Fruit fly (Drosophila melanogaster) whole organism, embryonic: ENCODE data around the gene CG17344.

Source experiments
- CG11504 ChIP-seq: fragments of 200-800 bp; sonication (Bioruptor generic); optimal IDR thresholded peaks from 3 replicates; lab custom pipeline; 2019; ENCODE audit warnings: missing biosample characterization, mild to moderate bottlenecking, missing genetic modification characterization, moderate library complexity
- CG11723 ChIP-seq: fragments of 200-800 bp; sonication (Bioruptor generic); optimal IDR thresholded peaks from 2 replicates; lab custom pipeline; 2017; ENCODE audit warnings: missing biosample characterization, mild to moderate bottlenecking, missing genetic modification characterization
- CG12659 ChIP-seq: fragments of 200-800 bp; sonication (Bioruptor generic); optimal IDR thresholded peaks from 3 replicates; lab custom pipeline; 2017; ENCODE audit warnings: mild to moderate bottlenecking, missing biosample characterization, missing genetic modification reagents, missing genetic modification characterization
- CG13287 ChIP-seq: fragments of 200-800 bp; sonication (Bioruptor generic); IDR thresholded peaks from 2 replicates; pipeline ENCODE4 v1.3.6; 2022; ENCODE audit warnings: missing biosample characterization, missing genetic modification characterization; ENCODE audit not compliant: partially characterized antibody
- CG1603 ChIP-seq: fragments of 200-800 bp; sonication (Bioruptor generic); optimal IDR thresholded peaks from 2 replicates; lab custom pipeline; 2019; ENCODE audit warnings: missing biosample characterization, mild to moderate bottlenecking, missing genetic modification characterization, moderate library complexity
- CG1647 ChIP-seq: fragments of 200-800 bp; sonication (Bioruptor generic); optimal IDR thresholded peaks from 3 replicates; lab custom pipeline; 2016; ENCODE audit warnings: missing biosample characterization, missing genetic modification characterization
- CG18599 ChIP-seq: fragments of 200-800 bp; sonication (Bioruptor generic); optimal IDR thresholded peaks from 3 replicates; lab custom pipeline; 2017; ENCODE audit warnings: missing biosample characterization, missing genetic modification characterization, mild to moderate bottlenecking, moderate library complexity, missing genetic modification reagents
- CG3281 ChIP-seq: fragments of 200-800 bp; sonication (Bioruptor generic); optimal IDR thresholded peaks from 3 replicates; lab custom pipeline; 2017; ENCODE audit warnings: missing biosample characterization, mild to moderate bottlenecking, missing genetic modification characterization
- CG34224 ChIP-seq: fragments of 200-800 bp; sonication (Bioruptor generic); IDR thresholded peaks from 3 replicates; pipeline ENCODE4 v1.3.6; 2022; ENCODE audit warnings: missing biosample characterization, missing genetic modification characterization; ENCODE audit not compliant: partially characterized antibody
- CG34422 ChIP-seq: fragments of 200-800 bp; sonication (Bioruptor generic); IDR thresholded peaks from 3 replicates; pipeline ENCODE4 v1.3.6; 2022; ENCODE audit warnings: missing biosample characterization, missing genetic modification characterization
- CG3726 ChIP-seq: fragments of 200-800 bp; sonication (Bioruptor generic); IDR thresholded peaks from 3 replicates; pipeline ENCODE4, ENCODE4 v1.3.6; 2022; ENCODE audit warnings: missing biosample characterization, missing genetic modification characterization
- CG4617 ChIP-seq: fragments of 200-800 bp; sonication (Bioruptor generic); optimal IDR thresholded peaks from 3 replicates; lab custom pipeline; 2016; ENCODE audit warnings: missing biosample characterization, missing genetic modification characterization, borderline replicate concordance
- CG6791 ChIP-seq: fragments of 200-800 bp; sonication (Bioruptor generic); IDR thresholded peaks from 3 replicates; pipeline ENCODE4 v1.3.6; 2022; ENCODE audit warnings: missing biosample characterization, missing genetic modification characterization; ENCODE audit not compliant: partially characterized antibody
- CG7987 ChIP-seq: fragments of 200-800 bp; sonication (Bioruptor generic); optimal IDR thresholded peaks from 2 replicates; lab custom pipeline; 2018; ENCODE audit warnings: missing biosample characterization, mild to moderate bottlenecking, missing genetic modification characterization, moderate library complexity
- CG8089 ChIP-seq: fragments of 200-800 bp; sonication (Bioruptor generic); optimal IDR thresholded peaks from 3 replicates; lab custom pipeline; 2016; ENCODE audit warnings: missing biosample characterization, missing genetic modification characterization
- CG8281 ChIP-seq: fragments of 200-800 bp; sonication (Bioruptor generic); optimal IDR thresholded peaks from 2 replicates; lab custom pipeline; 2018; ENCODE audit warnings: missing biosample characterization, mild to moderate bottlenecking, missing genetic modification characterization, moderate library complexity
- Dll ChIP-seq: fragments of 200-800 bp; sonication (Bioruptor generic); IDR thresholded peaks from 4 replicates; pipeline ENCODE4 v1.3.6; 2022; ENCODE audit warnings: missing biosample characterization, missing genetic modification characterization; ENCODE audit not compliant: partially characterized antibody
- Dp ChIP-seq: fragments of 200-800 bp; sonication (Bioruptor generic); optimal IDR thresholded peaks from 2 replicates; lab custom pipeline; 2018; ENCODE audit warnings: missing biosample characterization, mild to moderate bottlenecking, missing genetic modification characterization, moderate library complexity
- Elba2 ChIP-seq: fragments of 200-800 bp; sonication (Bioruptor generic); optimal IDR thresholded peaks from 3 replicates; lab custom pipeline; 2016; ENCODE audit warnings: missing biosample characterization, missing genetic modification characterization
- HHEX ChIP-seq: fragments of 200-800 bp; sonication (Bioruptor generic); optimal IDR thresholded peaks from 3 replicates; lab custom pipeline; 2017; ENCODE audit warnings: missing biosample characterization, mild to moderate bottlenecking, missing genetic modification characterization, missing genetic modification reagents
- Hr3 ChIP-seq: fragments of 200-800 bp; sonication (Bioruptor generic); optimal IDR thresholded peaks from 3 replicates; lab custom pipeline; 2016; ENCODE audit warnings: missing biosample characterization, missing genetic modification characterization
- MESR4 ChIP-seq: fragments of 200-800 bp; sonication (Bioruptor generic); optimal IDR thresholded peaks from 2 replicates; lab custom pipeline; 2018; ENCODE audit warnings: missing biosample characterization, mild to moderate bottlenecking, missing genetic modification characterization, moderate library complexity
- Med ChIP-seq: fragments of 200-800 bp; sonication (Bioruptor generic); peaks from one replicate; lab custom pipeline; 2016; ENCODE audit warnings: missing biosample characterization, missing genetic modification characterization, mild to moderate bottlenecking, inconsistent platforms, moderate library complexity
- Opbp ChIP-seq: fragments of 200-800 bp; sonication (Bioruptor generic); IDR thresholded peaks from 3 replicates; pipeline ENCODE4 v1.3.6; 2022; ENCODE audit warnings: missing biosample characterization, missing genetic modification characterization; ENCODE audit not compliant: partially characterized antibody
- Sox100B ChIP-seq: fragments of 200-800 bp; sonication (Bioruptor generic); optimal IDR thresholded peaks from 3 replicates; lab custom pipeline; 2018; ENCODE audit warnings: missing biosample characterization, mild to moderate bottlenecking, missing genetic modification characterization
- Spps ChIP-seq: fragments of 200-800 bp; sonication (Bioruptor generic); optimal IDR thresholded peaks from 2 replicates; lab custom pipeline; 2018; ENCODE audit warnings: missing biosample characterization, mild to moderate bottlenecking, missing genetic modification characterization
- ase ChIP-seq: fragments of 200-800 bp; sonication (Bioruptor generic); IDR thresholded peaks from 3 replicates; pipeline ENCODE4 v1.3.6; 2022; ENCODE audit warnings: missing biosample characterization, missing genetic modification characterization
- bbx ChIP-seq: fragments of 200-800 bp; sonication (Bioruptor generic); IDR thresholded peaks from 2 replicates; pipeline ENCODE4 v1.3.6; 2022; ENCODE audit warnings: missing biosample characterization, missing genetic modification characterization; ENCODE audit not compliant: partially characterized antibody
- chinmo ChIP-seq: fragments of 200-800 bp; sonication (Bioruptor generic); IDR thresholded peaks from 4 replicates; pipeline ENCODE4 v1.3.6; 2022; ENCODE audit warnings: missing biosample characterization, missing genetic modification characterization; ENCODE audit not compliant: partially characterized antibody
- crp ChIP-seq, 2 experiments: fragments of 200-800 bp; sonication (Bioruptor generic); optimal IDR thresholded peaks; 2 replicates in 1 of 2; 3 replicates in 1 of 2; lab custom pipeline; 2017; ENCODE audit warnings: missing biosample characterization in 2 of 2, missing genetic modification characterization in 2 of 2, mild to moderate bottlenecking in 1 of 2, moderate library complexity in 1 of 2
- cwo ChIP-seq: fragments of 200-800 bp; sonication (Bioruptor generic); optimal IDR thresholded peaks from 3 replicates; lab custom pipeline; 2017; ENCODE audit warnings: missing biosample characterization, missing genetic modification characterization, mild to moderate bottlenecking, moderate library complexity, missing genetic modification reagents
- insv ChIP-seq, 2 experiments: fragments of 200-800 bp; sonication (Bioruptor generic); optimal IDR thresholded peaks; 3 replicates each; lab custom pipeline; 2016 to 2018; ENCODE audit warnings: missing biosample characterization in 2 of 2, missing genetic modification characterization in 2 of 2
- inv ChIP-seq: fragments of 200-800 bp; sonication (Bioruptor generic); IDR thresholded peaks from 2 replicates; pipeline ENCODE4 v1.3.6; 2022; ENCODE audit warnings: missing biosample characterization, missing genetic modification characterization; ENCODE audit not compliant: partially characterized antibody
- kah ChIP-seq: fragments of 200-800 bp; sonication (Bioruptor generic); optimal IDR thresholded peaks from 2 replicates; lab custom pipeline; 2018; ENCODE audit warnings: missing biosample characterization, mild to moderate bottlenecking, missing genetic modification characterization
- knrl ChIP-seq: fragments of 200-800 bp; sonication (Bioruptor generic); IDR thresholded peaks from 3 replicates; pipeline ENCODE4 v1.3.6; 2022; ENCODE audit warnings: missing biosample characterization, missing genetic modification characterization; ENCODE audit not compliant: partially characterized antibody
- lbe ChIP-seq: fragments of 200-800 bp; sonication (Bioruptor generic); optimal IDR thresholded peaks from 2 replicates; lab custom pipeline; 2016; ENCODE audit warnings: missing biosample characterization, mild to moderate bottlenecking, missing genetic modification characterization
- nmo ChIP-seq: fragments of 200-800 bp; sonication (Bioruptor generic); optimal IDR thresholded peaks from 2 replicates; lab custom pipeline; 2018; ENCODE audit warnings: missing biosample characterization, mild to moderate bottlenecking, missing genetic modification characterization, moderate library complexity
- onecut ChIP-seq: fragments of 200-800 bp; sonication (Bioruptor generic); IDR thresholded peaks from 2 replicates; pipeline ENCODE4 v1.3.6; 2022; ENCODE audit warnings: missing biosample characterization, missing genetic modification characterization
- pita ChIP-seq: fragments of 200-800 bp; sonication (Bioruptor generic); optimal IDR thresholded peaks from 2 replicates; lab custom pipeline; 2017; ENCODE audit warnings: missing biosample characterization, mild to moderate bottlenecking, missing genetic modification characterization
- pzg ChIP-seq: fragments of 200-800 bp; sonication (Bioruptor generic); optimal IDR thresholded peaks from 3 replicates; lab custom pipeline; 2018; ENCODE audit warnings: missing biosample characterization, mild to moderate bottlenecking, missing genetic modification characterization, moderate library complexity
- sens ChIP-seq: fragments of 200-800 bp; sonication (Bioruptor generic); peaks from one replicate; lab custom pipeline; 2016; ENCODE audit warnings: missing biosample characterization, missing genetic modification characterization
- sob ChIP-seq: fragments of 200-800 bp; sonication (Bioruptor generic); IDR thresholded peaks from 2 replicates; pipeline ENCODE4 v1.3.6; 2022; ENCODE audit warnings: missing biosample characterization, missing genetic modification characterization
- sug ChIP-seq: fragments of 200-800 bp; optimal IDR thresholded peaks from 2 replicates; lab custom pipeline; 2019; ENCODE audit warnings: missing biosample characterization, mild to moderate bottlenecking, missing genetic modification characterization, moderate library complexity
- tna ChIP-seq: fragments of 200-800 bp; sonication (Bioruptor generic); IDR thresholded peaks from 2 replicates; pipeline ENCODE4 v1.3.6; 2022; ENCODE audit warnings: missing biosample characterization, missing genetic modification characterization; ENCODE audit not compliant: partially characterized antibody
- toy ChIP-seq: fragments of 200-800 bp; sonication (Bioruptor generic); IDR thresholded peaks from 2 replicates; pipeline ENCODE4 v1.3.6; 2022; ENCODE audit warnings: missing biosample characterization, missing genetic modification characterization
- vnd ChIP-seq: fragments of 200-800 bp; sonication (Bioruptor generic); IDR thresholded peaks from 3 replicates; pipeline ENCODE4 v1.3.6; 2022; ENCODE audit warnings: missing biosample characterization, missing genetic modification characterization; ENCODE audit not compliant: partially characterized antibody

CG17344 gene

dm6 chr2L:19114183-19114776, 12.4 kb downstream of the CG17344 start, which contains the start of gene CG10561 (continued):
- TF ChIP-seq Spps (tag; lab: Kevin White, UChicago) (no peak), CG1603 (tag; lab: Kevin White, UChicago) (peak; percentile 50), inv (GFP tag; lab: Robert Waterston, UW) (0 out of 2 replicates have a peak, but pooled peaks have one; percentile 24), CG11504 (tag; lab: Kevin White, UChicago) (peak; percentile 28), pzg (GFP tag; lab: Kevin White, UChicago) (peak; percentile 79), CG13287 (peak; percentile 88), nmo (GFP tag; lab: Kevin White, UChicago) (peak; percentile 12), bbx (GFP tag; lab: Robert Waterston, UW) (peak; percentile 78), lbe (peak; percentile 34), pita (GFP tag; lab: Kevin White, UChicago) (no peak), CG1647 (GFP tag; lab: Kevin White, UChicago) (no peak), CG34224 (GFP tag; lab: Robert Waterston, UW) (peak; percentile 88), Dp (peak; percentile 95), CG3281 (GFP tag; lab: Kevin White, UChicago) (no peak), Dll (GFP tag; lab: Robert Waterston, UW) (peak; percentile 80), Opbp (GFP tag; lab: Robert Waterston, UW) (peak; percentile 74; the same call in 2 of the 3 replicates), sens (GFP tag; lab: Kevin White, UChicago) (peak; percentile 60), sob (GFP tag; lab: Robert Waterston, UW) (peak; percentile 39; the same call in 1 of the 2 replicates), Sox100B (GFP tag; lab: Kevin White, UChicago) (no peak), CG6791 (peak; percentile 76), Med (GFP tag; lab: Kevin White, UChicago) (peak; percentile 43), Elba2 (GFP tag; lab: Kevin White, UChicago) (peak; percentile 90), CG12659 (GFP tag; lab: Kevin White, UChicago) (peak; percentile 16), insv (GFP tag; optimal IDR thresholded peaks at IDR 0.05; lab: Kevin White, UChicago) (peak in 1 of 2 experiments; percentile 93), crp (GFP tag; optimal IDR thresholded peaks at IDR 0.05; lab: Kevin White, UChicago) (peak; percentile 67 to 96), MESR4 (GFP tag; lab: Kevin White, UChicago) (peak; percentile 17), sug (tag; lab: Kevin White, UChicago) (peak; percentile 21), toy (GFP tag; lab: Robert Waterston, UW) (no peak), CG8089 (no peak), tna (GFP tag; lab: Robert Waterston, UW) (peak; percentile 54; the same call in 1 of the 2 replicates), onecut (GFP tag; lab: Robert Waterston, UW) (peak; percentile 14; the same call in 1 of the 2 replicates), vnd (GFP tag; lab: Robert Waterston, UW) (peak; percentile 48; the same call in 2 of the 3 replicates), knrl (GFP tag; lab: Robert Waterston, UW) (peak; percentile 53; the same call in 2 of the 3 replicates), kah (GFP tag; lab: Kevin White, UChicago) (peak; percentile 69), Hr3 (GFP tag; lab: Kevin White, UChicago) (no peak)

DNA sequence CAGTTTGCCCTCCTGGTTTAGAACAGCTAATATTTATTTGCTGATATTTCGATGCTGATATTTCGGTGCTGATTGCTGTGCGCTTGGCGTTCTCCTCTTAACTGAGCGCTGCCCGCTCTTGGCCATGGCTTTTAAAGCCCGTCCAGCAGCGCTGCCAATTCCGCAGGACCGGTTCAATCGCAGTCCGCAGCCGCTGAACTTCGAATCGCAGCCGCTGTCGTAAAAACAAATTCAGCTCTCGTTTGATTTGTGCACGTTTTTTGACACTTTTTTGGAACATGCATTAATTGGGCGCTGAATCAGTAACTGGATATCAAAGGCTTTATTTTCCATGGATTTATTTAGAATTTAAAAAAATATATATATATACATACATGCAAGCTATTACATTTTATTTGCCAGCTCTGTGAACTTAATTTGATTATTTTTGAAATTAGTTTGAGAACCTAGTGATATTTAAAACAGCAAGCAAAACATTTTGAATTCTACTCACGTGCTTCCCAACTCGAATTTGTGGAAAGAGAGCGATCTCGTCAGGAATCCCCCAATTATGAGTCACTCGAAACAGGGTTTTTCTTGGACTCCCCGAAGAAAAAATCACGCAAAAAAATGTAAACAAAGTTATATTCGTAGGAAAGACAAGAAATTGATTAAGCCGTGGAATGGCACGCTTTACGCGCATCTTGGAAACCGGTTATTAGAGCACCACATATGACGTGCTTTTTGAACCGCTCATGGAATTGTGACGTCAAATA, 18.5 kb downstream of the CG17344 start, which contains the start of gene Ddc:
TSS of gene Ddc (minus strand) at position 111 of the 755 bp plus-strand sequence.
- peak; percentile 83; the same call in 1 of the 4 replicates for TF ChIP-seq chinmo (GFP tag; lab: Robert Waterston, UW)
- TF ChIP-seq CG34422 (GFP tag; lab: Robert Waterston, UW) = no peak
- no peak for TF ChIP-seq HHEX
- no peak for TF ChIP-seq CG11723 (GFP tag; lab: Kevin White, UChicago)
- no peak for TF ChIP-seq ase (GFP tag; lab: Robert Waterston, UW)
- no peak for TF ChIP-seq CG8281 (tag; lab: Kevin White, UChicago)
- peak; percentile 17 for TF ChIP-seq cwo (GFP tag; lab: Kevin White, UChicago)
- TF ChIP-seq CG3726 (GFP tag; lab: Robert Waterston, UW) = no peak
- TF ChIP-seq CG4617 (GFP tag; lab: Kevin White, UChicago) = no peak
- TF ChIP-seq CG18599 (GFP tag; lab: Kevin White, UChicago) = peak; percentile 5
- no peak for TF ChIP-seq CG7987
